Worm (Caenorhabditis elegans) whole organism, midembryonic: Measurements from ENCODE around the gene F46B6.12.

Experiments used
- T22C8.4 ChIP-seq: fragments of 200-800 bp; sonication (Bioruptor generic); IDR thresholded peaks from 2 replicates; pipeline ENCODE4 v1.3.6; 2022; ENCODE audit warnings: missing genetic modification characterization, missing compliant biosample characterization
- cog-1 ChIP-seq: sonication (generic microtip); optimal IDR thresholded peaks from 2 replicates; lab custom pipeline; 2016; ENCODE audit warnings: missing genetic modification characterization, missing compliant biosample characterization
- flt-1 ChIP-seq: fragments of 200-800 bp; sonication (Bioruptor generic); IDR thresholded peaks from 2 replicates; pipeline ENCODE4 v1.3.6; 2022; ENCODE audit warnings: missing genetic modification characterization, missing compliant biosample characterization
- klf-2 ChIP-seq: fragments of 200-800 bp; sonication (Bioruptor generic); conservative IDR thresholded peaks from 2 replicates; pipeline ENCODE4 v1.3.6; 2022; ENCODE audit warnings: missing genetic modification reagents, missing genetic modification characterization, missing compliant biosample characterization
- med-1 ChIP-seq: sonication (generic microtip); optimal IDR thresholded peaks from 2 replicates; lab custom pipeline; 2017; ENCODE audit warnings: missing genetic modification characterization, mild to moderate bottlenecking, missing compliant biosample characterization, antibody characterized with exemption, missing genetic modification reagents; ENCODE audit not compliant: insufficient read depth
- ref-1 ChIP-seq: fragments of 200-800 bp; sonication (Bioruptor generic); conservative IDR thresholded peaks from 2 replicates; pipeline ENCODE4 v1.3.6; 2022; ENCODE audit warnings: missing genetic modification reagents, missing genetic modification characterization, missing compliant biosample characterization
- tab-1 ChIP-seq: fragments of 200-800 bp; sonication (Bioruptor generic); IDR thresholded peaks from 2 replicates; pipeline ENCODE4 v1.3.6; 2022; ENCODE audit warnings: missing genetic modification characterization, missing compliant biosample characterization
- ztf-23 ChIP-seq: fragments of 200-800 bp; sonication (Bioruptor generic); IDR thresholded peaks from 2 replicates; pipeline ENCODE4 v1.3.6; 2022; ENCODE audit warnings: missing genetic modification reagents, missing genetic modification characterization, missing compliant biosample characterization
- ztf-29 ChIP-seq: fragments of 200-800 bp; sonication (Bioruptor generic); IDR thresholded peaks from 2 replicates; pipeline ENCODE4 v1.3.6; 2022; ENCODE audit warnings: missing genetic modification reagents, missing genetic modification characterization, missing compliant biosample characterization

F46B6.12 gene

ce11 chrV:9764552-9764951, 11.1 kb downstream of the F46B6.12 start:
- TF ChIP-seq ref-1 (GFP tag; lab: Robert Waterston, UW) = no peak
- TF ChIP-seq ztf-29 = no peak
- TF ChIP-seq ztf-23 = no peak
- TF ChIP-seq cog-1 (tag; lab: Kevin White, UChicago) = no peak
- no peak for TF ChIP-seq klf-2 (GFP tag; lab: Robert Waterston, UW)
- TF ChIP-seq med-1 (GFP tag; lab: Kevin White, UChicago) = no peak
- no peak for TF ChIP-seq tab-1 (GFP tag; lab: Robert Waterston, UW)
- no peak for TF ChIP-seq T22C8.4 (GFP tag; lab: Robert Waterston, UW)
- TF ChIP-seq flt-1 (GFP tag; lab: Robert Waterston, UW) = no peak

- TF ChIP-seq cog-1 (tag; lab: Kevin White, UChicago) (no peak), ref-1 (GFP tag; lab: Robert Waterston, UW) (no peak), med-1 (GFP tag; lab: Kevin White, UChicago) (no peak), ztf-29 (no peak), ztf-23 (no peak), flt-1 (GFP tag; lab: Robert Waterston, UW) (no peak), klf-2 (GFP tag; lab: Robert Waterston, UW) (no peak)
Measured at ce11 chrV:9763759-9764158, 11.9 kb downstream of the F46B6.12 start.

- TF ChIP-seq cog-1 (tag; lab: Kevin White, UChicago) = no peak
- no peak for TF ChIP-seq flt-1 (GFP tag; lab: Robert Waterston, UW)
- no peak for TF ChIP-seq ztf-29
- no peak for TF ChIP-seq T22C8.4 (GFP tag; lab: Robert Waterston, UW)
- TF ChIP-seq ref-1 (GFP tag; lab: Robert Waterston, UW) = no peak
- TF ChIP-seq tab-1 (GFP tag; lab: Robert Waterston, UW) = no peak
- no peak for TF ChIP-seq med-1 (GFP tag; lab: Kevin White, UChicago)
- no peak for TF ChIP-seq klf-2 (GFP tag; lab: Robert Waterston, UW)
- no peak for TF ChIP-seq ztf-23
Measured at ce11 chrV:9758437-9758836, 17.2 kb downstream of the F46B6.12 start.

ce11 chrV:9757884-9758283, 17.8 kb downstream of the F46B6.12 start, which contains the start of gene F58E6.11:
Gene F58E6.11, minus strand, starts transcription at chrV:9757984.
- no peak for TF ChIP-seq klf-2 (GFP tag; lab: Robert Waterston, UW)
- TF ChIP-seq med-1 (GFP tag; lab: Kevin White, UChicago) = no peak
- TF ChIP-seq ztf-29 = no peak
- TF ChIP-seq T22C8.4 (GFP tag; lab: Robert Waterston, UW) = no peak
- no peak for TF ChIP-seq ref-1 (GFP tag; lab: Robert Waterston, UW)
- TF ChIP-seq cog-1 (tag; lab: Kevin White, UChicago) = no peak

- TF ChIP-seq T22C8.4 (GFP tag; lab: Robert Waterston, UW) (no peak), med-1 (GFP tag; lab: Kevin White, UChicago) (no peak), ztf-29 (no peak), klf-2 (GFP tag; lab: Robert Waterston, UW) (no peak), ztf-23 (no peak), tab-1 (GFP tag; lab: Robert Waterston, UW) (no peak), cog-1 (tag; lab: Kevin White, UChicago) (no peak), flt-1 (GFP tag; lab: Robert Waterston, UW) (no peak), ref-1 (GFP tag; lab: Robert Waterston, UW) (no peak)
Measured at ce11 chrV:9756242-9756641, 19.4 kb downstream of the F46B6.12 start, which contains the start of gene hrg-3. Gene hrg-3, plus strand, starts transcription at chrV:9756468.

- TF ChIP-seq ref-1 (GFP tag; lab: Robert Waterston, UW) (no peak), klf-2 (GFP tag; lab: Robert Waterston, UW) (no peak), ztf-29 (no peak), ztf-23 (no peak), med-1 (GFP tag; lab: Kevin White, UChicago) (no peak), flt-1 (GFP tag; lab: Robert Waterston, UW) (no peak), T22C8.4 (GFP tag; lab: Robert Waterston, UW) (no peak), tab-1 (GFP tag; lab: Robert Waterston, UW) (no peak), cog-1 (tag; lab: Kevin White, UChicago) (no peak)
Measured at ce11 chrV:9755725-9756124, 19.9 kb downstream of the F46B6.12 start, which contains the start of gene F58E6.8. Gene F58E6.8, minus strand, starts transcription at chrV:9755825.

- TF ChIP-seq ztf-23 (no peak), med-1 (GFP tag; lab: Kevin White, UChicago) (no peak)
Measured at ce11 chrV:9754459-9754858, 21.2 kb downstream of the F46B6.12 start, which contains the start of gene F58E6.5. Gene F58E6.5, minus strand, starts transcription at chrV:9754559.

ce11 chrV:9753554-9753953, 22.1 kb downstream of the F46B6.12 start:
- TF ChIP-seq ref-1 (GFP tag; lab: Robert Waterston, UW) (no peak), ztf-23 (no peak), tab-1 (GFP tag; lab: Robert Waterston, UW) (no peak), cog-1 (tag; lab: Kevin White, UChicago) (no peak), klf-2 (GFP tag; lab: Robert Waterston, UW) (no peak), T22C8.4 (GFP tag; lab: Robert Waterston, UW) (no peak), ztf-29 (no peak), med-1 (GFP tag; lab: Kevin White, UChicago) (no peak), flt-1 (GFP tag; lab: Robert Waterston, UW) (no peak)

- TF ChIP-seq flt-1 (GFP tag; lab: Robert Waterston, UW) (no peak), T22C8.4 (GFP tag; lab: Robert Waterston, UW) (no peak), med-1 (GFP tag; lab: Kevin White, UChicago) (no peak), ztf-23 (no peak), tab-1 (GFP tag; lab: Robert Waterston, UW) (no peak), cog-1 (tag; lab: Kevin White, UChicago) (no peak), klf-2 (GFP tag; lab: Robert Waterston, UW) (no peak), ref-1 (GFP tag; lab: Robert Waterston, UW) (no peak), ztf-29 (no peak)
Measured at ce11 chrV:9752918-9753317, 22.7 kb downstream of the F46B6.12 start, which contains the start of gene F58E6.6. Gene F58E6.6, minus strand, starts transcription at chrV:9753018.
